Worm (Caenorhabditis elegans): ENCODE results near the gene irld-1.

irld-1 gene

DNA sequence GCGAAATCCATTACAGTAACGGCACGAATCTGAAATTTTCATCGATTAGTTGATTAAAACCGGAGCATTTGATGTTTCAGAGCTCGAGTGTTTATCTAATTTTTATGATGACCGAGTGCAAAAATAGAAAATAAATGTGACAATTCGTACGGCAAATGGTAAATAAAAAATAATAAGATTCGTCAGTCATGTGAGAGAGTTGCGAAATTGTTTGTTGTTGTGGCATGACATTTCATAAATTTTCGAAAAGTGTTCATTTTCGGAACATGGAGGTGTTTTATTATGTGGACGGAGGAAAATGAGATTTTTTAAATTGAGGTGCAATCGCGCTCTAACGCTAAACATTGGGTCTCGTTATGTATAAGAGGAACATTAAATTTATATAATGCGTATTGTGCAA is 5.2 kb downstream of the irld-1 start:
- no peak for TF ChIP-seq daf-16 (GFP tag; optimal IDR thresholded peaks at IDR 0.05)
- TF ChIP-seq daf-16 (tag; optimal IDR thresholded peaks at IDR 0.05) = peak; percentile 34
- TF ChIP-seq hlh-30 (tag; optimal IDR thresholded peaks at IDR 0.05; ENCODE audit: insufficient read depth) = peak; percentile 14
- TF ChIP-seq ZK337.2 (GFP tag; IDR thresholded peaks at IDR 0.05) = no peak
- peak; percentile 42; the same call in 1 of the 2 replicates for TF ChIP-seq lin-38 (GFP tag; IDR thresholded peaks at IDR 0.05)

DNA sequence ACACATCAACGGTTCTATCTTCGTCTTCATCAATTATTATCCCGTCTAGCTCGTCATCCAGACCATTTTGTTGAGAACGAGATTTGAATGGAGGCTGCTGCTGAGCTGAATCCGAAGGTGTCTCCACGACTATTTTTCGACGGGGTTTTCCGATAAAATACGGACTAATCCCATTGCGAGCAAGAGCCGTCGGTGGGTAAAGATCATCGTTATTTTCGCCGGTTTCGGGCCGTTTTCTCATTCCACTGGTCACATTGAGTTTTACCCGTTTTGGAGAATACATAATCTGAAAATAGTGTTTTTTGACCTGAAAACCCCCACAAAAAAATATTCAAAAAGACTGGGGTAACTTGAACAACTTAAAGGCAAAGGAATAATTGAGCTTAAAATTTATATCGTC is 9.2 kb downstream of the irld-1 start, which contains the start of gene figl-1:
figl-1 (minus strand) TSS at position 286 of the 400 bp plus-strand sequence.
- TF ChIP-seq spr-3 (GFP tag; optimal IDR thresholded peaks at IDR 0.05) = no peak
- TF ChIP-seq nhr-111 (GFP tag; optimal IDR thresholded peaks at IDR 0.05) = no peak
- TF ChIP-seq F10B5.3 (tag; optimal IDR thresholded peaks at IDR 0.05) = no peak
- no peak for TF ChIP-seq daf-12 (tag; optimal IDR thresholded peaks at IDR 0.05)
- peak; percentile 74 for TF ChIP-seq ama-1 (optimal IDR thresholded peaks at IDR 0.05)
- no peak for TF ChIP-seq ctbp-1 (GFP tag; IDR thresholded peaks at IDR 0.05)
- no peak for TF ChIP-seq ceh-62 (tag; optimal IDR thresholded peaks at IDR 0.05)
- no peak for TF ChIP-seq nhr-28 (tag; optimal IDR thresholded peaks at IDR 0.05)
- TF ChIP-seq gei-8 (GFP tag; optimal IDR thresholded peaks at IDR 0.05) = no peak
- no peak for TF ChIP-seq tag-97 (GFP tag; IDR thresholded peaks at IDR 0.05)
- TF ChIP-seq zip-2 (tag; optimal IDR thresholded peaks at IDR 0.05) = no peak
- TF ChIP-seq hlh-11 (tag; optimal IDR thresholded peaks at IDR 0.05) = no peak
- no peak for TF ChIP-seq Y105C5A.15 (GFP tag; IDR thresholded peaks at IDR 0.05)
- TF ChIP-seq F44E2.7 (GFP tag; IDR thresholded peaks at IDR 0.05) = no peak
- no peak for TF ChIP-seq ceh-44 (GFP tag; IDR thresholded peaks at IDR 0.05)
- TF ChIP-seq lin-29 (GFP tag; IDR thresholded peaks at IDR 0.05) = no peak
- no peak for TF ChIP-seq mxl-3 (GFP tag; optimal IDR thresholded peaks at IDR 0.05)
- no peak for TF ChIP-seq nhr-237 (tag; optimal IDR thresholded peaks at IDR 0.05)
- TF ChIP-seq ceh-32 (tag; optimal IDR thresholded peaks at IDR 0.05; ENCODE audit: poor library complexity) = no peak
- TF ChIP-seq nhr-42 (GFP tag; IDR thresholded peaks at IDR 0.05) = no peak
- TF ChIP-seq lsy-2 (tag; optimal IDR thresholded peaks at IDR 0.05) = no peak
- TF ChIP-seq spr-1 (tag; optimal IDR thresholded peaks at IDR 0.05) = no peak
- TF ChIP-seq sdz-12 (GFP tag; optimal IDR thresholded peaks at IDR 0.05) = no peak
- no peak for TF ChIP-seq hif-1 (tag; optimal IDR thresholded peaks at IDR 0.05)
- TF ChIP-seq fos-1 (tag; optimal IDR thresholded peaks at IDR 0.05) = no peak
- no peak for TF ChIP-seq egl-27 (tag; optimal IDR thresholded peaks at IDR 0.05)
- TF ChIP-seq unc-62 (GFP tag; optimal IDR thresholded peaks at IDR 0.05 in 1 of 2) = no peak
- no peak for TF ChIP-seq unc-62 (tag; optimal IDR thresholded peaks at IDR 0.05)
- TF ChIP-seq ZK337.2 (GFP tag; IDR thresholded peaks at IDR 0.05) = no peak
- 0 out of 2 replicates have a peak, but pooled peaks have one; percentile 16 for TF ChIP-seq pha-4 (GFP tag; IDR thresholded peaks at IDR 0.05)
- TF ChIP-seq pha-4 (tag; optimal IDR thresholded peaks at IDR 0.05) = no peak
- TF ChIP-seq R02D3.7 (tag; optimal IDR thresholded peaks at IDR 0.05) = no peak
- TF ChIP-seq lin-38 (GFP tag; IDR thresholded peaks at IDR 0.05) = peak; percentile 44
- TF ChIP-seq mdt-29 (GFP tag; IDR thresholded peaks at IDR 0.05) = no peak
- TF ChIP-seq set-16 (GFP tag; IDR thresholded peaks at IDR 0.05) = no peak
- TF ChIP-seq lim-7 (GFP tag; IDR thresholded peaks at IDR 0.05) = 0 out of 2 replicates have a peak, but pooled peaks have one; percentile 19
- TF ChIP-seq lin-39 (tag; optimal IDR thresholded peaks at IDR 0.05) = no peak
- TF ChIP-seq egl-43 (GFP tag; IDR thresholded peaks at IDR 0.05) = 0 out of 2 replicates have a peak, but pooled peaks have one; percentile 37
- TF ChIP-seq lin-1 (GFP tag; IDR thresholded peaks at IDR 0.05) = no peak
- TF ChIP-seq T26A8.4 (GFP tag; IDR thresholded peaks at IDR 0.05) = no peak
- TF ChIP-seq zfp-3 (GFP tag; conservative IDR thresholded peaks at IDR 0.05) = 0 out of 2 replicates have a peak, but pooled peaks have one; percentile 29
- no peak for TF ChIP-seq F49E8.2 (tag; optimal IDR thresholded peaks at IDR 0.05; ENCODE audit: borderline replicate concordance)
- no peak for TF ChIP-seq daf-16 (GFP tag; optimal IDR thresholded peaks at IDR 0.05)
- TF ChIP-seq daf-16 (tag; optimal IDR thresholded peaks at IDR 0.05) = no peak
- no peak for TF ChIP-seq Y75B8A.6 (GFP tag; IDR thresholded peaks at IDR 0.05)
- no peak for TF ChIP-seq snpc-1.2 (GFP tag; IDR thresholded peaks at IDR 0.05)
- TF ChIP-seq nhr-11 (tag; optimal IDR thresholded peaks at IDR 0.05) = no peak

All from whole organism, L4 larva.